Fruit fly (Drosophila melanogaster): ENCODE results near the gene CG10984.
A peak's percentile ranks its signal among the peaks of the same experiment; 100 is the strongest.

Gene CG10984

DNA sequence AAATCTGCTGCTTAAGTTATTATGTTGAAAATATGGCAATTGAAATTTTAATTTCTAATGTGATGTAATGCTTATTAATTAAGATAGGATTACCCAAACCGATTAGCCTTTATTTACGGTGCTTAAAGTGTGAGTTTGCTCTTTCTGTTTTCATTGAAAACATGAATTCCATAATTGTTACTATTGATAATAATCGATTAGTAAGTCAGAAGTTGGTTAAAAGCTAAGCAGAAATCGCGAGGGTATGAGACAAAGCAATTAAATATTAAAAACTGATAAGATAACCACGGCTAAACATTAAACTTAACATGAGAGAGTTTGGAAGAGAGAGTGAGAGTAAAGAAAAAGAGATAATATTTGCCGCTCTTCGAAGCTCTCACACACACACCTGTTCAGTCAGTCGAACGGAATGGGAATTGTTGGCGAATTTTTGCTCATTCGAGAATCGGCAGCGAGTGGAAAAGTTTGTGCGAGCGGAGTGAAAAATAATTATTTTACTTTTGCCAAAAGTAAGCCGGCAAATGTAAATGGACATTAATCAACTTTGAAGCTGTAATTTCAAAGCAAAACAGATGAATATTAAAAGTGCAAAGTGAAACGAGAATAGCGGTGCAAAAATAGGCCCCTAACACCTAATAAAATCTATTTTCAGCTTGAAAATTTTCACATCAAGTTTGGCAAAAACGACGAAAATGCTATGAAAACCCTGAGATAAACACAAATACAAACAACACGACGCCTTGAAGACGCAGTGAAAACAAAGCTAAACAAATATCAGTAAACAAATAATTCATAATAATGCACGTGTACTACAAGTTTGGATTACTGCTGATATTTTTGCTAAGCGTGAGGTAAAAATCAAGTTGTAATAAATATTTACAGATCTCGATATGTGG is 41.1 kb downstream of the CG10984 start:
- peak; percentile 14 for TF ChIP-seq CG9139 (GFP tag; optimal IDR thresholded peaks at IDR 0.05)
- TF ChIP-seq cyc (GFP tag; optimal IDR thresholded peaks at IDR 0.05), result no peak
- TF ChIP-seq Smox (GFP tag; optimal IDR thresholded peaks at IDR 0.05), result no peak
- no peak for TF ChIP-seq lz (GFP tag; optimal IDR thresholded peaks at IDR 0.05)
- TF ChIP-seq fkh (GFP tag; optimal IDR thresholded peaks at IDR 0.05), result peak; percentile 11
- TF ChIP-seq CG16779 (tag; optimal IDR thresholded peaks at IDR 0.05), result no peak
- TF ChIP-seq CG10669 (GFP tag; optimal IDR thresholded peaks at IDR 0.05), result no peak
- peak; percentile 40 for TF ChIP-seq svp (GFP tag)
- peak; percentile 77 for TF ChIP-seq Eip78C (GFP tag)
- peak; percentile 14 for TF ChIP-seq vri (GFP tag; optimal IDR thresholded peaks at IDR 0.05)
- peak; percentile 34 for TF ChIP-seq dsx (GFP tag; optimal IDR thresholded peaks at IDR 0.05; ENCODE audit: poor library complexity, severe bottlenecking)
- TF ChIP-seq CG6854 (GFP tag; optimal IDR thresholded peaks at IDR 0.05), result peak; percentile 34
- no peak for TF ChIP-seq Blimp-1 (GFP tag; optimal IDR thresholded peaks at IDR 0.05)
- TF ChIP-seq eg (GFP tag; IDR thresholded peaks at IDR 0.05), result no peak

DNA sequence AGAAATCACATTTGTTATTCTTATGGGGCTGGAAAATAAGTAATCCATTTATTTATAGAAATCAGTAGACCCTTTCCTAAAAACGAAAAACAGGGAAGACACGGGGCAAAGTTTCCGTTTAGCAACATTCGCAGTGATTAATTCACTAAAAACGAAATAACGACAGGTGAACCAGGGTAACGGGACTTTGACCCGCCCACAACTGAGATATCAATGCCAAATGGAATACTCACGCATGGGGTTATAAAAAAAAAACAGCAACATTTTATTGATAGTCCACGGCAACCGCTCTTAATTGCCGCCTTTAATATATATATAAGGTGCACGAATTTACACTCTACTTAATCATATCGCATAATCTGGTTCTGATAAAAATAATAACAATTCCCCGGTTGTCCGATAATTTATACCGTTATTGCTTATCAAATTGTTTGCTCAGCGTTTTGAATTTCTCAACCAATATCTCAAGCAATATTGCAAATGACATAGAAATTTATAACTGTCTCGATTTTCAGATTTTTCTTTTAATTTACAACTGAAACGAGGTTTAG is 41.8 kb downstream of the CG10984 start:
- no peak for TF ChIP-seq CG6276 (GFP tag; optimal IDR thresholded peaks at IDR 0.05)
- no peak for TF ChIP-seq CG10631 (GFP tag; optimal IDR thresholded peaks at IDR 0.05)
- TF ChIP-seq fd59A (GFP tag; optimal IDR thresholded peaks at IDR 0.05), result no peak
- no peak for TF ChIP-seq OdsH (GFP tag; optimal IDR thresholded peaks at IDR 0.05)
- no peak for TF ChIP-seq CG11762 (GFP tag; optimal IDR thresholded peaks at IDR 0.05; ENCODE audit: insufficient read depth)
- no peak for TF ChIP-seq achi (GFP tag; optimal IDR thresholded peaks at IDR 0.05)
- TF ChIP-seq Sox15 (GFP tag; optimal IDR thresholded peaks at IDR 0.05), result no peak
- TF ChIP-seq lz (GFP tag; optimal IDR thresholded peaks at IDR 0.05), result no peak
- peak; percentile 7 for TF ChIP-seq vri (GFP tag; optimal IDR thresholded peaks at IDR 0.05)
- TF ChIP-seq Sox102F (GFP tag; optimal IDR thresholded peaks at IDR 0.05), result no peak
- TF ChIP-seq Eip93F (GFP tag; optimal IDR thresholded peaks at IDR 0.05), result peak; percentile 46
- TF ChIP-seq Eip75B (GFP tag; optimal IDR thresholded peaks at IDR 0.05), result no peak
- no peak for TF ChIP-seq CG8119 (GFP tag; IDR thresholded peaks at IDR 0.05)
- TF ChIP-seq CG34406 (GFP tag; optimal IDR thresholded peaks at IDR 0.05), result no peak
- no peak for TF ChIP-seq spab (GFP tag; optimal IDR thresholded peaks at IDR 0.05)
- no peak for TF ChIP-seq CG6808 (GFP tag; optimal IDR thresholded peaks at IDR 0.05)
- peak; percentile 10 for TF ChIP-seq Eip78C (GFP tag)
- TF ChIP-seq CG7368 (GFP tag; optimal IDR thresholded peaks at IDR 0.05), result no peak
- TF ChIP-seq topi (GFP tag; optimal IDR thresholded peaks at IDR 0.05), result no peak
- peak; percentile 36 for TF ChIP-seq svp (GFP tag)
- no peak for TF ChIP-seq CG6163 (GFP tag; IDR thresholded peaks at IDR 0.05)
- no peak for TF ChIP-seq CG31627 (GFP tag; optimal IDR thresholded peaks at IDR 0.05)
- TF ChIP-seq Gug (GFP tag; IDR thresholded peaks at IDR 0.05), result no peak
- no peak for TF ChIP-seq CG4318 (GFP tag; optimal IDR thresholded peaks at IDR 0.05)

DNA sequence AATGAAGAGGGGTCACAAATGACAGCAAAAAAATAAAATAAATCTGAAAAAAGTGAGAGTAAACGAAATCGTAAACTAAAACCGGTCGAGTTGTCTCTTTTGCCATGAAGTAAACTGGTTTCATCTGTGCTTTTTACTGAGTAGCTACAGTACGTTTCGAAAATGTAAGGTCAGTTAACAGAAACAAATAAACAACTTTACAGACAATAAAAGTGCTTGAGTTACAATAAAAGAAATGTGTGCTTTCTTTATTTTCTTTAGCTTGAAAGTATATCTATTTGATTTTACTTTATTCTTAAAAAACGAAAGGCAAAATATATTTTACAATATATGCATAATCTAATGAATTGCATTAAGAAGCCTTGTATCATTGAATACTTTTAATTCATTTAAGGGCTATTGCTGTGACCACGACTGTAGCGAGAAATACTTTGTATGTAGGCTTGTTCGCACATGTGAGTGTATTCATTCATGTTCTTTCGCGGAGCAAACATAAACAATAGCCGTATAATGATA is 43.1 kb downstream of the CG10984 start:
- TF ChIP-seq CG6163 (GFP tag; IDR thresholded peaks at IDR 0.05) (peak; percentile 69), CG10669 (GFP tag; optimal IDR thresholded peaks at IDR 0.05) (peak; percentile 85), Hr4 (GFP tag; optimal IDR thresholded peaks at IDR 0.05) (peak; percentile 79), OdsH (GFP tag; optimal IDR thresholded peaks at IDR 0.05) (peak; percentile 84), esn (GFP tag; optimal IDR thresholded peaks at IDR 0.05) (peak; percentile 91), cyc (GFP tag; optimal IDR thresholded peaks at IDR 0.05) (peak; percentile 77), CG31627 (GFP tag; optimal IDR thresholded peaks at IDR 0.05) (peak; percentile 74), svp (GFP tag) (peak; percentile 93), CG32006 (GFP tag; optimal IDR thresholded peaks at IDR 0.05) (peak; percentile 87), CG34406 (GFP tag; optimal IDR thresholded peaks at IDR 0.05) (peak; percentile 87), CG6854 (GFP tag; optimal IDR thresholded peaks at IDR 0.05) (peak; percentile 69), Sox14 (GFP tag; optimal IDR thresholded peaks at IDR 0.05) (peak; percentile 88), pdm3 (GFP tag; optimal IDR thresholded peaks at IDR 0.05) (peak; percentile 88), CG6792 (GFP tag; optimal IDR thresholded peaks at IDR 0.05) (peak; percentile 85), CG8632 (GFP tag; optimal IDR thresholded peaks at IDR 0.05) (peak; percentile 85), CG6276 (GFP tag; optimal IDR thresholded peaks at IDR 0.05) (peak; percentile 86), Sox15 (GFP tag; optimal IDR thresholded peaks at IDR 0.05) (peak; percentile 55), CG4318 (GFP tag; optimal IDR thresholded peaks at IDR 0.05) (peak; percentile 55), ss (GFP tag; optimal IDR thresholded peaks at IDR 0.05) (peak; percentile 91 to 93), CG11294 (GFP tag; IDR thresholded peaks at IDR 0.05) (peak; percentile 15; the same call in 1 of the 2 replicates), salr (GFP tag; optimal IDR thresholded peaks at IDR 0.05) (peak; percentile 38 to 87), Eip93F (GFP tag; optimal IDR thresholded peaks at IDR 0.05) (no peak), dsx (GFP tag; optimal IDR thresholded peaks at IDR 0.05; ENCODE audit: poor library complexity, severe bottlenecking) (peak; percentile 99)
